Worm (Caenorhabditis elegans): ENCODE data around the gene Y43F8B.28.

The Y43F8B.28 gene

ce11 chrV:19529168-19529567 lies 44.0 kb downstream of the Y43F8B.28 start:
- TF ChIP-seq lin-11 (tag; optimal IDR thresholded peaks at IDR 0.05) (peak; percentile 79), nhr-21 (tag; optimal IDR thresholded peaks at IDR 0.05) (peak; percentile 98), elt-3 (tag; optimal IDR thresholded peaks at IDR 0.05) (no peak), nhr-23 (tag; optimal IDR thresholded peaks at IDR 0.05) (no peak), mbf-1 (tag; optimal IDR thresholded peaks at IDR 0.05) (no peak), gmeb-1 (tag; optimal IDR thresholded peaks at IDR 0.05) (peak; percentile 80), lsy-2 (tag; optimal IDR thresholded peaks at IDR 0.05) (peak; percentile 55 to 89), crh-2 (tag; optimal IDR thresholded peaks at IDR 0.05) (peak; percentile 95), unc-39 (tag; optimal IDR thresholded peaks at IDR 0.05) (no peak), fos-1 (tag; optimal IDR thresholded peaks at IDR 0.05) (peak; percentile 94), lin-13 (GFP tag; optimal IDR thresholded peaks at IDR 0.05) (peak; percentile 80), aly-2 (tag; optimal IDR thresholded peaks at IDR 0.05) (no peak), ztf-1 (GFP tag; conservative IDR thresholded peaks at IDR 0.05) (no peak), nhr-11 (tag; optimal IDR thresholded peaks at IDR 0.05) (no peak), snpc-4 (tag; optimal IDR thresholded peaks at IDR 0.05) (peak; percentile 63), lin-39 (tag; optimal IDR thresholded peaks at IDR 0.05) (no peak), mdl-1 (tag; optimal IDR thresholded peaks at IDR 0.05) (peak; percentile 98 to 99), sem-4 (tag; optimal IDR thresholded peaks at IDR 0.05) (peak; percentile 97), F13H6.1 (tag; optimal IDR thresholded peaks at IDR 0.05) (peak; percentile 95), ztf-11 (tag; optimal IDR thresholded peaks at IDR 0.05) (no peak), dmd-4 (tag; optimal IDR thresholded peaks at IDR 0.05) (no peak), ceh-16 (tag; optimal IDR thresholded peaks at IDR 0.05) (peak; percentile 62), ZK546.5 (tag; optimal IDR thresholded peaks at IDR 0.05) (no peak), nhr-10 (tag; optimal IDR thresholded peaks at IDR 0.05) (peak; percentile 1), nhr-77 (tag; optimal IDR thresholded peaks at IDR 0.05) (no peak), sma-3 (GFP tag; optimal IDR thresholded peaks at IDR 0.05) (peak; percentile 100), ama-1 (optimal IDR thresholded peaks at IDR 0.05) (peak; percentile 32), sma-9 (GFP tag; optimal IDR thresholded peaks at IDR 0.05) (peak; percentile 100), sma-9 (tag; optimal IDR thresholded peaks at IDR 0.05) (no peak), peb-1 (tag; optimal IDR thresholded peaks at IDR 0.05) (no peak), R02D3.7 (tag; optimal IDR thresholded peaks at IDR 0.05) (no peak), C34F6.9 (tag; optimal IDR thresholded peaks at IDR 0.05) (peak; percentile 96), ceh-82 (tag; optimal IDR thresholded peaks at IDR 0.05) (peak; percentile 10), egl-27 (tag; optimal IDR thresholded peaks at IDR 0.05) (peak; percentile 98), skn-1 (tag; optimal IDR thresholded peaks at IDR 0.05) (no peak), unc-62 (GFP tag; optimal IDR thresholded peaks at IDR 0.05) (peak; percentile 63), nhr-12 (tag; optimal IDR thresholded peaks at IDR 0.05) (no peak), unc-55 (GFP tag; optimal IDR thresholded peaks at IDR 0.05) (peak; percentile 96), blmp-1 (tag; optimal IDR thresholded peaks at IDR 0.05; ENCODE audit: insufficient read depth) (peak; percentile 81), nhr-25 (tag; optimal IDR thresholded peaks at IDR 0.05) (peak; percentile 98), nhr-129 (tag; optimal IDR thresholded peaks at IDR 0.05) (peak; percentile 97), ztf-4 (tag; optimal IDR thresholded peaks at IDR 0.05) (peak; percentile 77), zag-1 (tag; optimal IDR thresholded peaks at IDR 0.05) (peak; percentile 62), Y55F3AM.14 (GFP tag; optimal IDR thresholded peaks at IDR 0.05) (peak; percentile 89), elt-1 (tag; optimal IDR thresholded peaks at IDR 0.05) (no peak), nhr-237 (tag; optimal IDR thresholded peaks at IDR 0.05) (no peak), mab-5 (tag; optimal IDR thresholded peaks at IDR 0.05) (peak; percentile 81), alr-1 (tag; optimal IDR thresholded peaks at IDR 0.05) (no peak), nhr-6 (tag; optimal IDR thresholded peaks at IDR 0.05) (peak; percentile 79)
